Worm (Caenorhabditis elegans): ENCODE results near the gene F41E7.6.

F41E7.6 gene

DNA sequence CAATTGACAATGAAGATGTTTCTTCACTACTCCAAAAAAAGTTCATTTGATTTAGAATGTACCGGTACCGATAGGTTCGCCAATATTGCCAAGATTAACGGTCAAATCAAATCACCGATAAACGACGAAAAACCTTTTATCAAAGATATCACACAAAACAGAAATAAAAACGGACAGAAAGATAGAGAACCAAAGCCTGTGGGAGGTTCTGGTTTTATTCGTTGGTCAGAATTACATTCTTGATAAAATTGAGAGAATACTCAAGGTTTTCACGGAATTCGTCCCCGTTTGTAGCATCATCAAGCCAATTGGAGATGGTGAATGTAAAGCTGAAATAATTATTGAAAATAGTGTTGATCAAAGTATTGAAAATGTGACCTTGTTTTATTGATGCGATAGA is 3.3 kb downstream of the F41E7.6 start:
- TF ChIP-seq tab-1 (GFP tag; IDR thresholded peaks at IDR 0.05) = no peak
- no peak for TF ChIP-seq flt-1 (GFP tag; IDR thresholded peaks at IDR 0.05)
- TF ChIP-seq cog-1 (tag; optimal IDR thresholded peaks at IDR 0.05) = no peak
- no peak for TF ChIP-seq T22C8.4 (GFP tag; IDR thresholded peaks at IDR 0.05)
- TF ChIP-seq ztf-23 (GFP tag; IDR thresholded peaks at IDR 0.05) = no peak
- no peak for TF ChIP-seq klf-2 (GFP tag; conservative IDR thresholded peaks at IDR 0.05)
- TF ChIP-seq ztf-29 (GFP tag; IDR thresholded peaks at IDR 0.05) = no peak
- TF ChIP-seq med-1 (GFP tag; optimal IDR thresholded peaks at IDR 0.05; ENCODE audit: insufficient read depth) = no peak
- TF ChIP-seq ref-1 (GFP tag; conservative IDR thresholded peaks at IDR 0.05) = no peak

DNA sequence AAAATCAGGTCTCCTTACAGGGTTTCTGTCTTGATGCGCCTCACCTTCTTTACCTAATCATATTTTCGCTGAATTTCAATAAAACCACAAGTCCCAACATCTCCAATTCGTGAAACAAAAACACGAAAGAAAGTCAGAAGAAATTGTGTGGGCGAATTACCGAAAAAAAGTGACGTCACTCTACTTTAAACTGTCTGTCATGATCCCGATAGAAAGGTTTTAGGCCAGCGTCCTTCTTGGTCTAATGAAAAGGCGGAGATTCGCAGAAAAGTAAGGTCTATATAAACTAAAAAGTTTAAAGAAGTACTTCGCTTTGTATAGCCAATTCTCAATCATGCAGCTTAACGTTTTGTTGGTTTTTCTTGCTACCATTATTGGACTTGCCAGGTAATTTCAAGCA is 4.0 kb downstream of the F41E7.6 start, which contains the start of gene cnc-8:
cnc-8 (plus strand) TSS at position 307 of the 400 bp plus-strand sequence.
- TF ChIP-seq flt-1 (GFP tag; IDR thresholded peaks at IDR 0.05) (no peak), klf-2 (GFP tag; conservative IDR thresholded peaks at IDR 0.05) (no peak), ztf-29 (GFP tag; IDR thresholded peaks at IDR 0.05) (no peak), cog-1 (tag; optimal IDR thresholded peaks at IDR 0.05) (no peak), ztf-23 (GFP tag; IDR thresholded peaks at IDR 0.05) (no peak), med-1 (GFP tag; optimal IDR thresholded peaks at IDR 0.05; ENCODE audit: insufficient read depth) (no peak), T22C8.4 (GFP tag; IDR thresholded peaks at IDR 0.05) (no peak), ref-1 (GFP tag; conservative IDR thresholded peaks at IDR 0.05) (no peak), tab-1 (GFP tag; IDR thresholded peaks at IDR 0.05) (no peak)

DNA sequence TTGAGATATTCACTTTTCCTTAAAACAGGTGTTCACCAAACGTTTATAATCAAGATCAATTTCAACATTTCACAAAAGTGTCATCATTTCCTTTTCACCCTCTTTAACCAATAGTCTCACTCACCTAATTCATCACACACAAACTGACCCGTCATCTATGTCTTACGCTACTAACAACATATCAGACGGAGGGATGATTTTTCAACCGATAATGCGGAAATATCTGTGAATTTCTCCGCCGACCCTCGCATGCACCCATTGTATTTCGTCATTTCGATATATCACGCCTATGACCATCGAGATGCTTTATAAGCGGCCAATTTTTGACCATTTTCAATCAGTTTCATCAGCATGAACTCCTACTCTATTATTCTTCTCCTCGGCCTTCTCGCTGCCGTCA is 6.1 kb downstream of the F41E7.6 start, which contains the start of gene fipr-21:
fipr-21 (plus strand) TSS at position 352 of the 400 bp plus-strand sequence.
- TF ChIP-seq cog-1 (tag; optimal IDR thresholded peaks at IDR 0.05) (no peak), ztf-23 (GFP tag; IDR thresholded peaks at IDR 0.05) (no peak), med-1 (GFP tag; optimal IDR thresholded peaks at IDR 0.05; ENCODE audit: insufficient read depth) (no peak), ztf-29 (GFP tag; IDR thresholded peaks at IDR 0.05) (no peak), T22C8.4 (GFP tag; IDR thresholded peaks at IDR 0.05) (no peak)

DNA sequence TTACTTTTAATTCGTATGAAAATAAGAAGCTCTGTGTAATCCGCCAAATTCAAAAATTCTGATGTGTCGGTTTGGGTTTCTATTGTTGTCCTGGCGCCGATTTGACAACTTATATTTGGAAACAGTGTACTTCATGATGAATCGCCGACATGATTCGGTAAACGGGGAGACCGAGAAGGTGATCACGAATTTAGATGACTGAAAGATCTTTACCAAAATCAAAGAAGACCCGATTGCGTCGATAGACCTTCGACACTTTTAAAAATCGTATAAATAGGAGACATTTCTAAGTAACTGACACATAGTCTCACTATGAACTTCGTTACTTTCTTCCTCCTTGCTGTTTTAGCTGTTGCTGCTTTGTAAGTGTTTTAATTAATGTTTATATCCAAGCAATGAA is 7.8 kb downstream of the F41E7.6 start, which contains the start of gene fip-5:
fip-5 (plus strand) TSS at position 312 of the 400 bp plus-strand sequence.
- TF ChIP-seq ref-1 (GFP tag; conservative IDR thresholded peaks at IDR 0.05) = no peak
- no peak for TF ChIP-seq flt-1 (GFP tag; IDR thresholded peaks at IDR 0.05)
- no peak for TF ChIP-seq klf-2 (GFP tag; conservative IDR thresholded peaks at IDR 0.05)
- no peak for TF ChIP-seq tab-1 (GFP tag; IDR thresholded peaks at IDR 0.05)
- TF ChIP-seq ztf-23 (GFP tag; IDR thresholded peaks at IDR 0.05) = no peak
- TF ChIP-seq T22C8.4 (GFP tag; IDR thresholded peaks at IDR 0.05) = no peak
- no peak for TF ChIP-seq cog-1 (tag; optimal IDR thresholded peaks at IDR 0.05)

DNA sequence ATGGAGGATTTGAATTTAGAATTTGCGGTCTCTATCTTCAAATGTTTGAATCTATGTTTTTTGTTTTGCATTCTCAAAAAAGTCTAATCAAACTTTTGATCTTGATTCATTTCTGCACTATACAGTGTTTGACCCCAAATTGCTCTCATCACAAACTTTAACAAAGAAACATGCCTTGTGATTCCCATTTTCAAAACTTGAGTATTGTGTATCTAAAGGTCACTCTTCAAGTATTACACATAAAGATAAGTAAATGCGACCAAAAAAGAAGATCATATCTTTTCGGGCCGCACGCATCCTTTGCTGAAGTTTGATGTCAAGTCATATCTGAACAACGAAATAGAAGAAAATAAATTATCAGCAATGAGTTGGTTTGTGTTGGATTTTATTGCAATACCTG is 8.3 kb downstream of the F41E7.6 start:
- TF ChIP-seq med-1 (GFP tag; optimal IDR thresholded peaks at IDR 0.05; ENCODE audit: insufficient read depth) = no peak
- TF ChIP-seq tab-1 (GFP tag; IDR thresholded peaks at IDR 0.05) = no peak
- no peak for TF ChIP-seq flt-1 (GFP tag; IDR thresholded peaks at IDR 0.05)
- no peak for TF ChIP-seq cog-1 (tag; optimal IDR thresholded peaks at IDR 0.05)
- no peak for TF ChIP-seq ztf-29 (GFP tag; IDR thresholded peaks at IDR 0.05)
- TF ChIP-seq ref-1 (GFP tag; conservative IDR thresholded peaks at IDR 0.05) = no peak
- no peak for TF ChIP-seq T22C8.4 (GFP tag; IDR thresholded peaks at IDR 0.05)
- no peak for TF ChIP-seq klf-2 (GFP tag; conservative IDR thresholded peaks at IDR 0.05)
- no peak for TF ChIP-seq ztf-23 (GFP tag; IDR thresholded peaks at IDR 0.05)

DNA sequence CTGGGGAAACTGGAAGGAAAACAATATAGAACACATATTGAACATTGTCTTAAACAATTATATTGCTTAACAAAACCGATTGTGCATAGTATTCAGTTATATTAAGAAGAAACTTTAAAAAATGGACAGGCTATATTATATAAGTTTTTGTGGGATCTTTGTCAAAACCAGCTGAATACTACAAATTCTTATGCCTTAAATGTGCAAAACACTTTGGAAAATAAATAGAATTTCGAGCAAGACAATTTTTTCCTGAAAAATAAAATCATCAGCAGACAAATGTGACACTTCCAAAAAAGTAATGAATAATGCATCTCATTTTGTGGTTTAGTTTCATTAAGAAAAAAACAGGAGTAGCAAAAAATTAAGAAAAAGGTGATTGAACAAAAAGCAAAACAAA is 12.9 kb downstream of the F41E7.6 start:
- TF ChIP-seq cog-1 (tag; optimal IDR thresholded peaks at IDR 0.05) = no peak
- no peak for TF ChIP-seq tab-1 (GFP tag; IDR thresholded peaks at IDR 0.05)
- TF ChIP-seq med-1 (GFP tag; optimal IDR thresholded peaks at IDR 0.05; ENCODE audit: insufficient read depth) = no peak

DNA sequence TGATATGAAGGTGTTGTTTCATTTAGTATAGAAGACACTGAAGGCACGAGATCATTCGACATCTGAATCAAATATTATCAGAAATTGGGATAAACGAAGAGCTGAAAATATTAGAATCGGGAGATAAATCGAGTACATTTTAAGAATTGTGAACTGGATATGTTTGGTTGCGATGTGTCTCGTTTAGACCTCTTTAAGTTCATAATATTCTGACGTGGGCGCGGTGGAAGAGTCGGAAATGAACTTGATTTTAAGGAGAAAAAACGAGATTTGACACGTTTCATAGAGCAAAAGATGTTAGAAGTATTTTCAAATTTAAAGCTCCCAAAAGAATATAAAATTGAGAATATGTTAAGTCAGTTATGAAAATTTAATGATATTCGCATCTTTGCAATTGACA is 24.6 kb downstream of the F41E7.6 start, which contains the start of gene npr-6:
npr-6 (minus strand) TSS at position 101 of the 400 bp plus-strand sequence.
- TF ChIP-seq T22C8.4 (GFP tag; IDR thresholded peaks at IDR 0.05) (no peak), ztf-23 (GFP tag; IDR thresholded peaks at IDR 0.05) (no peak), cog-1 (tag; optimal IDR thresholded peaks at IDR 0.05) (no peak), ztf-29 (GFP tag; IDR thresholded peaks at IDR 0.05) (no peak), tab-1 (GFP tag; IDR thresholded peaks at IDR 0.05) (no peak), klf-2 (GFP tag; conservative IDR thresholded peaks at IDR 0.05) (no peak), flt-1 (GFP tag; IDR thresholded peaks at IDR 0.05) (no peak), ref-1 (GFP tag; conservative IDR thresholded peaks at IDR 0.05) (no peak), med-1 (GFP tag; optimal IDR thresholded peaks at IDR 0.05; ENCODE audit: insufficient read depth) (no peak)

DNA sequence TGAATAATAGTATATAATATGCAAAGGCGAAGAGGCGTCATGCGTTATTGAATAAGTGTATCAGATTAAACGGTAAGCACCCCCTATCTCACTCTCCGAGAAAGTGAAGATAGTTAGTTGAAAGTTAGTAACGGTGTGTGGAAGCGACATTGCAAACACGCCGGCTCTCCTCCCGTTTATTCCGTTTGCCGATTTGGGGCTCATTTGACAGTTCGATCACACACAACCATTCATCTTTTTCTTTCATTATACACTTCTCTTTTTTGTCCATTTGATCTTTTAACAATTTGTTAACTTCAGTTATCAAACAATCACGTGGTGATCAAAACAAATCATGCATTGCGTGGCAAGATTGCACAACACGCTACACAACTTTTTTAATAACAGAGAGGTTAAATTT is 31.0 kb downstream of the F41E7.6 start, which contains the start of gene slc-9B.1:
slc-9B.1 (plus strand) TSS at position 301 of the 400 bp plus-strand sequence.
- TF ChIP-seq flt-1 (GFP tag; IDR thresholded peaks at IDR 0.05) (no peak), ztf-29 (GFP tag; IDR thresholded peaks at IDR 0.05) (no peak), T22C8.4 (GFP tag; IDR thresholded peaks at IDR 0.05) (no peak), tab-1 (GFP tag; IDR thresholded peaks at IDR 0.05) (no peak), ref-1 (GFP tag; conservative IDR thresholded peaks at IDR 0.05) (no peak), klf-2 (GFP tag; conservative IDR thresholded peaks at IDR 0.05) (no peak), med-1 (GFP tag; optimal IDR thresholded peaks at IDR 0.05; ENCODE audit: insufficient read depth) (no peak), cog-1 (tag; optimal IDR thresholded peaks at IDR 0.05) (no peak), ztf-23 (GFP tag; IDR thresholded peaks at IDR 0.05) (no peak)

DNA sequence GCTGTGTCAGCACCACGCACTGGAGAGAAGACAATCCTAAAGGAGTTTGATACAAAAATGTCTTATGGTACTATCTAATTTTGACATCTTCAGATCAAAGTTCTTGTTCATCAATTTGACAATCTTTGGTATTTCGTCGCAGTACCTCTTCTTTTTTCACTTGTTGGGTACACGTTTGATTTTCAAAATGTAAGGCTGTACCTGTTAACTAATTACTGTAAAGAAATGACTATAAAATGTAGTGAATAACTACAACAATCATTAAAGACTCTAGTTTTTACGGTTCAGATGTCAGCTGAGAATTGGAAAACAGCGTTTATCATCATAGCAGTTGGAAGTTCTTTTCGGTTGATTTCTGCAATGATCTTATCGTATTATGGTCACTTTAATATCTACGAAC is 33.1 kb downstream of the F41E7.6 start:
- TF ChIP-seq cog-1 (tag; optimal IDR thresholded peaks at IDR 0.05) (no peak), ztf-23 (GFP tag; IDR thresholded peaks at IDR 0.05) (no peak)

DNA sequence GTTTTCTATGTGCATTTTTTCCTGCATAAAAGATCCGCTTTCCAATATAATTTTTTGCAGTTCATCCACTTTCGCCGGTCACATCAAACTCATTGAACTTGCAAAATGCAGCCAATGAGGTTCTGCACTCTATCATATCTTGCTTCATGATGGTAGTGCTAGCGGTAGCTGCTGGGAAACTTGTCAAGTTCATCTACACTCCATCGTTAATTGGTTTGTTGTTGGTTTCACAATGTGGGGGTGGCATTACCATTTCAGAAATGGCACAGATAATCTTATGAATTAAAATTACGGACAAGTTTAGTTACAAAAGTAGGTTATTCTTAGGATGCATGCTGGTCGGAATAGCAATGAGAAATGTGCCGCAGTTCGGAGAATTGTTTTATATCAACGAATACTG is 35.8 kb downstream of the F41E7.6 start:
- TF ChIP-seq flt-1 (GFP tag; IDR thresholded peaks at IDR 0.05) (no peak), ref-1 (GFP tag; conservative IDR thresholded peaks at IDR 0.05) (no peak), klf-2 (GFP tag; conservative IDR thresholded peaks at IDR 0.05) (no peak), tab-1 (GFP tag; IDR thresholded peaks at IDR 0.05) (no peak), cog-1 (tag; optimal IDR thresholded peaks at IDR 0.05) (no peak), ztf-23 (GFP tag; IDR thresholded peaks at IDR 0.05) (no peak), T22C8.4 (GFP tag; IDR thresholded peaks at IDR 0.05) (no peak), ztf-29 (GFP tag; IDR thresholded peaks at IDR 0.05) (no peak), med-1 (GFP tag; optimal IDR thresholded peaks at IDR 0.05; ENCODE audit: insufficient read depth) (no peak)

All from whole organism, midembryonic.